Worm (Caenorhabditis elegans): ENCODE data around the gene ugt-57.

DNA sequence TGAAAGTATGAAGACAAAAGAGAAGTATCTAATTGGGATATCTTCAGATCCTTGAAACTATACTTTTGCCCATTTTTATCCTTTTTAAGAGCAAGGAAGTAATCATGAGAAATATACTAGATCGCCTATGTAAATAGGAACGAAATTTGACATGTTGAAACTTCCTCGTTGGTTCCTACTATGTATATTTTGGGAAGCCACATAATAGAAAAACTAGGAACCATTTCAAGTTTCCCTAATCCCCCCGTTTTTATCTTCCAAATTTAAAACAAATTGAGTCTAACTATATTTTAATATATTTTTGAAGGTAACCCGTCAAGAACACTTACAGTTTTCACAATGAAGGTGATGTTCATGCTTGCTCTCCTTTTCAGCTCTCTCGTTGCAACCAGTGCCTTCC, 37.3 kb downstream of the ugt-57 start, which contains the start of gene flp-26:
- no peak for TF ChIP-seq snpc-4 (tag; optimal IDR thresholded peaks at IDR 0.05)
- no peak for TF ChIP-seq mab-5 (tag; optimal IDR thresholded peaks at IDR 0.05)
- no peak for TF ChIP-seq elt-3 (tag; optimal IDR thresholded peaks at IDR 0.05)
- no peak for TF ChIP-seq mls-2 (tag; optimal IDR thresholded peaks at IDR 0.05)
- TF ChIP-seq lin-13 (tag; optimal IDR thresholded peaks at IDR 0.05): no peak
- TF ChIP-seq ham-2 (GFP tag; optimal IDR thresholded peaks at IDR 0.05): no peak
- no peak for TF ChIP-seq cnd-1 (tag; optimal IDR thresholded peaks at IDR 0.05)
- no peak for TF ChIP-seq unc-39 (tag; optimal IDR thresholded peaks at IDR 0.05)
- TF ChIP-seq unc-62 (GFP tag; optimal IDR thresholded peaks at IDR 0.05): no peak
- TF ChIP-seq ztf-11 (tag; optimal IDR thresholded peaks at IDR 0.05): no peak
- no peak for TF ChIP-seq elt-1 (tag; optimal IDR thresholded peaks at IDR 0.05; ENCODE audit: borderline replicate concordance, insufficient read depth)
- no peak for TF ChIP-seq pha-4 (tag; optimal IDR thresholded peaks at IDR 0.05)

Measured in whole organism, mixed stage, embryonic.